Worm (Caenorhabditis elegans): Measurements from ENCODE around the gene Y57G11B.6.

Gene Y57G11B.6

ce11 chrIV:14554788-14555187 is at the start of gene Y57G11B.6:
TSS of gene Y57G11B.6 (minus strand) at chrIV:14554888.
- TF ChIP-seq zip-2 (tag; optimal IDR thresholded peaks at IDR 0.05) (no peak), aha-1 (tag) (peak; percentile 24)

DNA sequence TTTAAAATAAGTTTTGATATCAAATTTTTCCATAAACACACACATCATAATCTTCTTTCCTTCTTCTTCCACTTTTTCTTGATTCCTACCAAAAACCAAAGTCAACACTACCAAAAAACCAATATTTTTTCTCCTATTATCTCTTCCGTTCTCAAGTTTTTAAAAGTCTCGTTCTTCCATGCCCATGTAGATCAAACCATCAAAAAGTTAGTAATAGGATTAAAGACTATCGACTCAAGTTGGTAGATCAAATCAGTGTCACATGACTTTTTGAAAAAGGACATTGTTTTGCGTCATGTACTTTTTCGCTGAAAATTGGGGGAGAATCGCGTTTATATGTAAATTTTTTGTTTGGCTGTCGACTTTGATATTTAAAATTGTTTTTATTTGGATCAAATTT is 48.3 kb upstream of the Y57G11B.6 start:
- TF ChIP-seq dmd-8 (GFP tag; IDR thresholded peaks at IDR 0.05) (no peak), dmd-6 (GFP tag; IDR thresholded peaks at IDR 0.05) (peak; percentile 22; the same call in 1 of the 2 replicates), unc-62 (GFP tag; optimal IDR thresholded peaks at IDR 0.05 in 1 of 2) (peak in 1 of 2 experiments; percentile 78), unc-62 (tag; optimal IDR thresholded peaks at IDR 0.05) (no peak)

- TF ChIP-seq snpc-1.2 (GFP tag; IDR thresholded peaks at IDR 0.05) (0 out of 2 replicates have a peak, but pooled peaks have one; percentile 9), aly-2 (tag; optimal IDR thresholded peaks at IDR 0.05) (no peak), pqm-1 (tag; optimal IDR thresholded peaks at IDR 0.05) (no peak), ceh-28 (tag; optimal IDR thresholded peaks at IDR 0.05) (no peak)
Measured at ce11 chrIV:14599321-14599720, 44.6 kb upstream of the Y57G11B.6 start.

DNA sequence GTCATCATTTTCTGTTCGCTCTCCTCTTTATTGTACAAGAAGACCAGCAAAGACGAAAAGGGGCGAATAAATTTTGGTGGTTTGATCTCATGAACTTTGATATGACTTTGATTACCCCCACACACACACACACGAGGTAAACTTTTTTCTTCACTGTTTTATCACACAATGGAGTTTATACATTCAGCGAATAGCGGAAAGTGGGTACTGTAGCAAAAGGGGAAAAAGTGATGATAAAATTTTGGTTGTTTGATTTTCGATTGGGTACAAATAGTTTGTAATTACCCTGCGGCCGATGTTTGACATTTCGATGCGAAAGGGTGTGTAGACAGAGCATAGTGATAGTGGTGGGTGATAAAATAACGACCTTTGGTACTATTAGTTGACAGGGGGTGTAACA is 39.6 kb upstream of the Y57G11B.6 start:
- TF ChIP-seq mxl-3 (GFP tag; optimal IDR thresholded peaks at IDR 0.05) (peak; percentile 91), lir-3 (tag; optimal IDR thresholded peaks at IDR 0.05) (no peak), nhr-42 (GFP tag; IDR thresholded peaks at IDR 0.05) (no peak), T26A8.4 (GFP tag; IDR thresholded peaks at IDR 0.05) (no peak), spr-3 (GFP tag; optimal IDR thresholded peaks at IDR 0.05) (no peak), saeg-2 (GFP tag; IDR thresholded peaks at IDR 0.05) (no peak; the same call in none of the 2 replicates), snpc-4 (tag; optimal IDR thresholded peaks at IDR 0.05) (no peak), nhr-77 (tag; optimal IDR thresholded peaks at IDR 0.05) (peak; percentile 97), Y5F2A.4 (GFP tag; optimal IDR thresholded peaks at IDR 0.05) (no peak), pqm-1 (tag; optimal IDR thresholded peaks at IDR 0.05) (peak; percentile 97), duxl-1 (tag; optimal IDR thresholded peaks at IDR 0.05; ENCODE audit: poor library complexity) (no peak), nhr-25 (tag; optimal IDR thresholded peaks at IDR 0.05; ENCODE audit: borderline replicate concordance, insufficient read depth) (peak; percentile 94), ceh-62 (tag; optimal IDR thresholded peaks at IDR 0.05) (no peak), nhr-237 (tag; optimal IDR thresholded peaks at IDR 0.05) (peak; percentile 7), unc-62 (GFP tag; optimal IDR thresholded peaks at IDR 0.05 in 1 of 2) (peak; percentile 84 to 98), unc-62 (tag; optimal IDR thresholded peaks at IDR 0.05) (no peak), aha-1 (tag) (peak; percentile 81), mes-2 (tag; optimal IDR thresholded peaks at IDR 0.05; ENCODE audit: poor library complexity, severe bottlenecking) (no peak), Y75B8A.6 (GFP tag; IDR thresholded peaks at IDR 0.05) (no peak), lin-13 (GFP tag; optimal IDR thresholded peaks at IDR 0.05) (peak; percentile 44), F26F4.8 (GFP tag; conservative IDR thresholded peaks at IDR 0.05) (no peak), F49E8.2 (tag; optimal IDR thresholded peaks at IDR 0.05; ENCODE audit: borderline replicate concordance) (no peak), php-3 (GFP tag; IDR thresholded peaks at IDR 0.05) (peak; percentile 98), nhr-102 (tag; optimal IDR thresholded peaks at IDR 0.05) (peak; percentile 96), madf-5 (GFP tag; IDR thresholded peaks at IDR 0.05) (no peak), skn-1 (tag; optimal IDR thresholded peaks at IDR 0.05) (no peak), ama-1 (optimal IDR thresholded peaks at IDR 0.05) (no peak), ceh-82 (tag; optimal IDR thresholded peaks at IDR 0.05) (no peak), zfp-3 (GFP tag; conservative IDR thresholded peaks at IDR 0.05) (0 out of 2 replicates have a peak, but pooled peaks have one; percentile 58), lin-1 (GFP tag; IDR thresholded peaks at IDR 0.05) (no peak), lim-7 (GFP tag; IDR thresholded peaks at IDR 0.05) (no peak), set-16 (GFP tag; IDR thresholded peaks at IDR 0.05) (no peak), gei-8 (GFP tag; optimal IDR thresholded peaks at IDR 0.05) (no peak), nhr-76 (tag; optimal IDR thresholded peaks at IDR 0.05) (peak; percentile 73), rbr-2 (tag; optimal IDR thresholded peaks at IDR 0.05) (peak; percentile 58), hif-1 (tag; optimal IDR thresholded peaks at IDR 0.05) (no peak), daf-19 (GFP tag; conservative IDR thresholded peaks at IDR 0.05) (no peak), Y48G9A.11 (GFP tag; IDR thresholded peaks at IDR 0.05) (no peak), madf-9 (GFP tag; conservative IDR thresholded peaks at IDR 0.05) (no peak), zip-2 (tag; optimal IDR thresholded peaks at IDR 0.05) (peak; percentile 61), jun-1 (tag; optimal IDR thresholded peaks at IDR 0.05) (peak; percentile 78)

All from whole organism, L4 larva.